Worm (Caenorhabditis elegans): ENCODE results near the gene atg-7.

The atg-7 gene

ce11 chrIV:11082789-11083235 is 2.0 kb upstream of the atg-7 start:
- TF ChIP-seq bed-3 (GFP tag; optimal IDR thresholded peaks at IDR 0.05) (no peak), mls-2 (tag; optimal IDR thresholded peaks at IDR 0.05) (peak; percentile 60), blmp-1 (tag; optimal IDR thresholded peaks at IDR 0.05) (peak; percentile 54), nhr-76 (tag; optimal IDR thresholded peaks at IDR 0.05) (no peak), zip-8 (tag; optimal IDR thresholded peaks at IDR 0.05) (no peak), pha-4 (tag; optimal IDR thresholded peaks at IDR 0.05) (peak; percentile 83), ces-1 (GFP tag; optimal IDR thresholded peaks at IDR 0.05) (peak; percentile 95), ceh-43 (GFP tag; optimal IDR thresholded peaks at IDR 0.05) (no peak), ceh-83 (GFP tag; optimal IDR thresholded peaks at IDR 0.05) (no peak), mab-5 (tag; optimal IDR thresholded peaks at IDR 0.05) (no peak), sptf-1 (tag; optimal IDR thresholded peaks at IDR 0.05) (peak; percentile 56), elt-3 (tag; optimal IDR thresholded peaks at IDR 0.05) (peak; percentile 13), lin-13 (tag; optimal IDR thresholded peaks at IDR 0.05) (peak; percentile 37), nhr-2 (tag; optimal IDR thresholded peaks at IDR 0.05) (no peak), tbx-8 (GFP tag; optimal IDR thresholded peaks at IDR 0.05) (no peak), mep-1 (tag; optimal IDR thresholded peaks at IDR 0.05) (peak; percentile 82), unc-39 (tag; optimal IDR thresholded peaks at IDR 0.05) (no peak), hlh-1 (tag; optimal IDR thresholded peaks at IDR 0.05) (peak; percentile 46), M03D4.4 (tag; optimal IDR thresholded peaks at IDR 0.05) (peak; percentile 32), cnd-1 (tag; optimal IDR thresholded peaks at IDR 0.05) (peak; percentile 5), nhr-28 (tag; optimal IDR thresholded peaks at IDR 0.05) (no peak), ham-2 (GFP tag; optimal IDR thresholded peaks at IDR 0.05) (peak; percentile 85), snpc-4 (tag; optimal IDR thresholded peaks at IDR 0.05) (no peak), flh-1 (GFP tag; optimal IDR thresholded peaks at IDR 0.05) (no peak), elt-1 (tag; optimal IDR thresholded peaks at IDR 0.05; ENCODE audit: borderline replicate concordance, insufficient read depth) (no peak), unc-62 (GFP tag; optimal IDR thresholded peaks at IDR 0.05) (peak; percentile 90), drap-1 (GFP tag; optimal IDR thresholded peaks at IDR 0.05) (peak; percentile 72), sem-2 (GFP tag; optimal IDR thresholded peaks at IDR 0.05) (no peak), ztf-11 (tag; optimal IDR thresholded peaks at IDR 0.05) (peak; percentile 69), ceh-39 (tag; optimal IDR thresholded peaks at IDR 0.05) (no peak), unc-120 (tag; optimal IDR thresholded peaks at IDR 0.05; ENCODE audit: poor library complexity, severe bottlenecking) (peak; percentile 67), nhr-237 (tag; optimal IDR thresholded peaks at IDR 0.05) (peak; percentile 88), lin-32 (GFP tag; optimal IDR thresholded peaks at IDR 0.05) (no peak), lsy-2 (tag; optimal IDR thresholded peaks at IDR 0.05) (peak; percentile 81), nhr-12 (tag; optimal IDR thresholded peaks at IDR 0.05) (no peak)

- no peak for TF ChIP-seq unc-62 (GFP tag; optimal IDR thresholded peaks at IDR 0.05)
- peak; percentile 14 for TF ChIP-seq zip-8 (tag; optimal IDR thresholded peaks at IDR 0.05)
Measured at ce11 chrIV:11082153-11082552, 1.3 kb upstream of the atg-7 start, which contains the start of gene let-70. Gene let-70 (minus strand): TSS chrIV:11082253.

ce11 chrIV:11078482-11078881 is 2.4 kb downstream of the atg-7 start, which contains the start of gene Y5F2A.4:
Gene Y5F2A.4 (minus strand): TSS chrIV:11078582.
- no peak for TF ChIP-seq unc-39 (tag; optimal IDR thresholded peaks at IDR 0.05)
- no peak for TF ChIP-seq unc-120 (tag; optimal IDR thresholded peaks at IDR 0.05; ENCODE audit: poor library complexity, severe bottlenecking)

ce11 chrIV:11070895-11071294 is 10.0 kb downstream of the atg-7 start:
- peak; percentile 16 for TF ChIP-seq tbx-8 (GFP tag; optimal IDR thresholded peaks at IDR 0.05)
- TF ChIP-seq sptf-1 (tag; optimal IDR thresholded peaks at IDR 0.05), result peak; percentile 80

- TF ChIP-seq unc-62 (GFP tag; optimal IDR thresholded peaks at IDR 0.05) (peak; percentile 100), tbx-8 (GFP tag; optimal IDR thresholded peaks at IDR 0.05) (no peak), ztf-11 (tag; optimal IDR thresholded peaks at IDR 0.05) (no peak), ces-1 (GFP tag; optimal IDR thresholded peaks at IDR 0.05) (no peak), mab-5 (tag; optimal IDR thresholded peaks at IDR 0.05) (peak; percentile 62), hlh-1 (tag; optimal IDR thresholded peaks at IDR 0.05) (peak; percentile 68), unc-120 (tag; optimal IDR thresholded peaks at IDR 0.05; ENCODE audit: poor library complexity, severe bottlenecking) (peak; percentile 57)
Measured at ce11 chrIV:11068314-11068713, 12.5 kb downstream of the atg-7 start.

Measured in whole organism, mixed stage, embryonic.